Worm (Caenorhabditis elegans): ENCODE measurements around the gene ikke-1.

ikke-1 gene

ce11 chrIII:9043200-9043599 is 7.3 kb downstream of the ikke-1 start, which contains the start of gene nac-2:
Gene nac-2, minus strand, starts transcription at chrIII:9043300.
- no peak for TF ChIP-seq unc-42 (tag; optimal IDR thresholded peaks at IDR 0.05)
- no peak for TF ChIP-seq lin-11 (tag; optimal IDR thresholded peaks at IDR 0.05)
- TF ChIP-seq sox-4 (tag; optimal IDR thresholded peaks at IDR 0.05), result no peak
- no peak for TF ChIP-seq pqm-1 (tag; optimal IDR thresholded peaks at IDR 0.05)
- TF ChIP-seq dmd-4 (tag; optimal IDR thresholded peaks at IDR 0.05; ENCODE audit: borderline replicate concordance), result no peak
- no peak for TF ChIP-seq hlh-30 (tag; optimal IDR thresholded peaks at IDR 0.05; ENCODE audit: insufficient read depth)
- TF ChIP-seq K02D7.2 (tag; optimal IDR thresholded peaks at IDR 0.05), result no peak
- no peak for TF ChIP-seq hlh-15 (tag; optimal IDR thresholded peaks at IDR 0.05)
- no peak for TF ChIP-seq ets-4 (tag; optimal IDR thresholded peaks at IDR 0.05)
- TF ChIP-seq ceh-45 (GFP tag; IDR thresholded peaks at IDR 0.05), result no peak
- TF ChIP-seq ceh-24 (tag; optimal IDR thresholded peaks at IDR 0.05), result no peak
- TF ChIP-seq ceh-30 (tag; optimal IDR thresholded peaks at IDR 0.05), result no peak
- TF ChIP-seq tbx-7 (tag; optimal IDR thresholded peaks at IDR 0.05), result no peak
- TF ChIP-seq ceh-18 (tag; optimal IDR thresholded peaks at IDR 0.05), result no peak
- no peak for TF ChIP-seq ref-2 (tag; optimal IDR thresholded peaks at IDR 0.05)
- no peak for TF ChIP-seq ceh-48 (tag; optimal IDR thresholded peaks at IDR 0.05)
- TF ChIP-seq T23F11.4 (GFP tag; optimal IDR thresholded peaks at IDR 0.05), result no peak
- TF ChIP-seq che-1 (tag; optimal IDR thresholded peaks at IDR 0.05), result no peak
- TF ChIP-seq pat-9 (tag; optimal IDR thresholded peaks at IDR 0.05), result no peak
- no peak for TF ChIP-seq ahr-1 (tag; optimal IDR thresholded peaks at IDR 0.05)

ce11 chrIII:9037658-9038057 is 12.8 kb downstream of the ikke-1 start, which contains the start of gene R107.9:
Gene R107.9, plus strand, starts transcription at chrIII:9037958.
- TF ChIP-seq lim-6 (tag; optimal IDR thresholded peaks at IDR 0.05), result no peak

DNA sequence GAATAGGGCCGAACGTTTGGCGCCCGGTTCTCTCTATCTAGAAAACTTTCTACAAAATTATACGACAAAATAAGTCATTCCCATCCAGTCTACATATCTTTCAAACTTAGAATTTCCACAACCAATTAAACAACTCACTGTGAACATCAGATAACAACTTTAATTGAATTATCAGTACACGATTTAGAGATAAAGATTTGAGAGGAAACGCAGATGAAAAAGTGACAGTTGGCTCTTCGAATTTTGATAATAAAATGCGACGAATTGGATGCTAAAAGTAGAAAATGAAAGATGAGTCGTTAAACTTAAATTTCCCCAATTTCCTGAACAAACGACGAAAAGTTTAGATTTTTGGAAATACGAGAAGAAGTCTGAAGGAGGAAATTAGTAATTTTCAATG is 15.5 kb downstream of the ikke-1 start:
- TF ChIP-seq dve-1 (tag; optimal IDR thresholded peaks at IDR 0.05) (no peak), unc-3 (GFP tag; conservative IDR thresholded peaks at IDR 0.05) (no peak), unc-3 (tag; optimal IDR thresholded peaks at IDR 0.05) (no peak), unc-86 (tag; optimal IDR thresholded peaks at IDR 0.05) (no peak), ceh-2 (tag; optimal IDR thresholded peaks at IDR 0.05) (no peak), K02D7.2 (tag; optimal IDR thresholded peaks at IDR 0.05) (no peak), C08G9.2 (tag; optimal IDR thresholded peaks at IDR 0.05) (no peak), elt-2 (tag; optimal IDR thresholded peaks at IDR 0.05) (no peak), fax-1 (tag; optimal IDR thresholded peaks at IDR 0.05) (no peak), pag-3 (tag; optimal IDR thresholded peaks at IDR 0.05; ENCODE audit: borderline replicate concordance) (no peak), ztf-16 (tag; optimal IDR thresholded peaks at IDR 0.05) (no peak), K09A11.1 (tag; optimal IDR thresholded peaks at IDR 0.05; ENCODE audit: insufficient read depth) (no peak), ama-1 (optimal IDR thresholded peaks at IDR 0.05) (no peak), zip-5 (tag; optimal IDR thresholded peaks at IDR 0.05) (no peak), ets-4 (tag; optimal IDR thresholded peaks at IDR 0.05) (no peak)

- TF ChIP-seq hlh-30 (tag; optimal IDR thresholded peaks at IDR 0.05; ENCODE audit: insufficient read depth), result no peak
- TF ChIP-seq ceh-34 (tag; optimal IDR thresholded peaks at IDR 0.05), result no peak
- no peak for TF ChIP-seq K09A11.1 (tag; optimal IDR thresholded peaks at IDR 0.05; ENCODE audit: insufficient read depth)
- no peak for TF ChIP-seq fkh-6 (tag; optimal IDR thresholded peaks at IDR 0.05)
- no peak for TF ChIP-seq ama-1 (optimal IDR thresholded peaks at IDR 0.05)
- TF ChIP-seq fkh-10 (GFP tag; optimal IDR thresholded peaks at IDR 0.05), result no peak
- TF ChIP-seq pha-2 (tag; optimal IDR thresholded peaks at IDR 0.05), result no peak
- no peak for TF ChIP-seq elt-2 (tag; optimal IDR thresholded peaks at IDR 0.05)
- TF ChIP-seq unc-42 (tag; optimal IDR thresholded peaks at IDR 0.05), result no peak
- no peak for TF ChIP-seq hlh-6 (tag; optimal IDR thresholded peaks at IDR 0.05)
- no peak for TF ChIP-seq madf-2 (tag; optimal IDR thresholded peaks at IDR 0.05)
- no peak for TF ChIP-seq ahr-1 (tag; optimal IDR thresholded peaks at IDR 0.05)
- no peak for TF ChIP-seq pag-3 (tag; optimal IDR thresholded peaks at IDR 0.05; ENCODE audit: borderline replicate concordance)
- no peak for TF ChIP-seq ztf-16 (tag; optimal IDR thresholded peaks at IDR 0.05)
- no peak for TF ChIP-seq sox-4 (tag; optimal IDR thresholded peaks at IDR 0.05)
- TF ChIP-seq ceh-2 (tag; optimal IDR thresholded peaks at IDR 0.05), result no peak
- TF ChIP-seq ceh-14 (tag; optimal IDR thresholded peaks at IDR 0.05), result no peak
- no peak for TF ChIP-seq ceh-19 (GFP tag; optimal IDR thresholded peaks at IDR 0.05)
- no peak for TF ChIP-seq ceh-30 (tag; optimal IDR thresholded peaks at IDR 0.05)
- no peak for TF ChIP-seq ref-2 (tag; optimal IDR thresholded peaks at IDR 0.05)
Measured at ce11 chrIII:9034133-9034532, 16.4 kb downstream of the ikke-1 start.
